Fruit fly (Drosophila melanogaster) Kc167 (cell line): Measurements from ENCODE around the gene CG31221.

Source experiments
- Myc ChIP-seq: fragments of >200 bp; optimal IDR thresholded peaks from 2 replicates; lab custom pipeline; 2017; ENCODE audit warnings: missing external identifiers
- h ChIP-seq: fragments of >200 bp; optimal IDR thresholded peaks from 3 replicates; lab custom pipeline; 2018; ENCODE audit warnings: missing external identifiers

DNA sequence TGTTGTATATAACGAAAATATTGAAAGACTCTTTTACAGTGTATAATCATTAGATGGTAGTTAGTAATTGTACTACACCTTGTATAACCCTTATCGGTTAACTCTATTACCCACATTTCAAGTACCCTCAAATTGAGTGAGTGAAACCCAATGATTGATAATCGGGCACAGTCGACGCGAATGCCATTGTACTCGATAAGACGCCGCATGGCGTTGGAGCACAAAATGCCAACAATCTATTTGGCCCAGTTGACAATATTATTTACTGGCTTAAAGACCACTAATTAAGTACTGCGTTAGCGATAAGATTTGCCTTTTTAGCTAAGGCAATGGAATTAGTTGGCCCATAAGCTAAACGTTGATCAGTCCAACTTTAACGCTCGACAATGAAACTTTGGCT, 24.9 kb upstream of the CG31221 start, which contains the start of gene CG3734:
- TF ChIP-seq h (lab: Kevin White, UChicago) (no peak), Myc (no peak)
